Fruit fly (Drosophila melanogaster) whole organism, pupa: ENCODE data around the gene CG13373.

Source experiments
- CG10348 ChIP-seq: fragments of 200-800 bp; sonication (Bioruptor generic); IDR thresholded peaks from 2 replicates; pipeline ENCODE4 v1.3.6; 2022; ENCODE audit warnings: missing biosample characterization, missing genetic modification characterization
- CG12605 ChIP-seq: fragments of 200-800 bp; sonication (Bioruptor generic); IDR thresholded peaks from 2 replicates; pipeline ENCODE4 v1.3.6; 2022; ENCODE audit warnings: missing biosample characterization, missing genetic modification characterization
- CG13204 ChIP-seq: fragments of 200-800 bp; sonication (Bioruptor generic); optimal IDR thresholded peaks from 2 replicates; lab custom pipeline; 2018; ENCODE audit warnings: missing biosample characterization, mild to moderate bottlenecking, missing genetic modification characterization, moderate library complexity
- CG14655 ChIP-seq: fragments of 200-800 bp; sonication (Bioruptor generic); optimal IDR thresholded peaks from 3 replicates; lab custom pipeline; 2017; ENCODE audit warnings: mild to moderate bottlenecking, missing biosample characterization, missing genetic modification reagents, missing genetic modification characterization
- CG15710 ChIP-seq: fragments of 200-800 bp; sonication (Bioruptor generic); optimal IDR thresholded peaks from 2 replicates; lab custom pipeline; 2018; ENCODE audit warnings: missing biosample characterization, mild to moderate bottlenecking, missing genetic modification characterization, moderate library complexity
- CG17806 ChIP-seq: fragments of 200-800 bp; sonication (Bioruptor generic); optimal IDR thresholded peaks from 2 replicates; lab custom pipeline; 2018; ENCODE audit warnings: missing biosample characterization, mild to moderate bottlenecking, missing genetic modification characterization, moderate library complexity
- CG32121 ChIP-seq: fragments of 200-800 bp; sonication (Bioruptor generic); IDR thresholded peaks from 2 replicates; pipeline ENCODE4 v1.3.6; 2022; ENCODE audit warnings: missing biosample characterization, missing genetic modification characterization
- CG34367 ChIP-seq: fragments of 200-800 bp; sonication (Bioruptor generic); optimal IDR thresholded peaks from 2 replicates; lab custom pipeline; 2018; ENCODE audit warnings: missing biosample characterization, mild to moderate bottlenecking, missing genetic modification characterization
- CG4496 ChIP-seq: fragments of 200-800 bp; sonication (Bioruptor generic); IDR thresholded peaks from 3 replicates; pipeline ENCODE4 v1.3.6; 2022; ENCODE audit warnings: missing biosample characterization, missing genetic modification characterization
- CG8159 ChIP-seq: fragments of 200-800 bp; sonication (Bioruptor generic); optimal IDR thresholded peaks from 3 replicates; lab custom pipeline; 2018; ENCODE audit warnings: missing biosample characterization, mild to moderate bottlenecking, missing genetic modification characterization, moderate library complexity
- CG8301 ChIP-seq: fragments of 200-800 bp; sonication (Bioruptor generic); optimal IDR thresholded peaks from 2 replicates; lab custom pipeline; 2018; ENCODE audit warnings: missing biosample characterization, mild to moderate bottlenecking, missing genetic modification characterization
- CG9948 ChIP-seq: fragments of 200-800 bp; sonication (Bioruptor generic); optimal IDR thresholded peaks from 2 replicates; lab custom pipeline; 2018; ENCODE audit warnings: missing biosample characterization, mild to moderate bottlenecking, missing genetic modification characterization, moderate library complexity
- D1 ChIP-seq: fragments of 200-800 bp; sonication (Bioruptor generic); optimal IDR thresholded peaks from 2 replicates; lab custom pipeline; 2018; ENCODE audit warnings: missing biosample characterization, mild to moderate bottlenecking, missing genetic modification characterization, moderate library complexity
- EcR ChIP-seq: fragments of 200-800 bp; sonication (Bioruptor generic); optimal IDR thresholded peaks from 3 replicates; lab custom pipeline; 2019; ENCODE audit warnings: missing biosample characterization, missing genetic modification characterization, mild to moderate bottlenecking, moderate library complexity, missing genetic modification reagents
- Ets98B ChIP-seq: fragments of 200-800 bp; sonication (Bioruptor generic); IDR thresholded peaks from 2 replicates; pipeline ENCODE4 v1.3.6; 2022; ENCODE audit warnings: missing biosample characterization, missing genetic modification characterization
- Pif1A ChIP-seq: fragments of 200-800 bp; sonication (Bioruptor generic); optimal IDR thresholded peaks from 3 replicates; lab custom pipeline; 2016; ENCODE audit warnings: missing biosample characterization, missing genetic modification characterization
- Pif1B ChIP-seq: fragments of 200-800 bp; sonication (Bioruptor generic); optimal IDR thresholded peaks from 3 replicates; lab custom pipeline; 2016; ENCODE audit warnings: missing biosample characterization, missing genetic modification characterization
- Snoo ChIP-seq: fragments of 200-800 bp; sonication (Bioruptor generic); optimal IDR thresholded peaks from 3 replicates; lab custom pipeline; 2017; ENCODE audit warnings: missing biosample characterization, mild to moderate bottlenecking, missing genetic modification characterization, inconsistent platforms
- fd96Ca ChIP-seq: fragments of 200-800 bp; sonication (Bioruptor generic); IDR thresholded peaks from 3 replicates; pipeline ENCODE4 v1.3.6; 2022; ENCODE audit warnings: missing biosample characterization, missing genetic modification characterization
- gl ChIP-seq: fragments of 200-800 bp; sonication (Bioruptor generic); optimal IDR thresholded peaks from 2 replicates; lab custom pipeline; 2018; ENCODE audit warnings: missing biosample characterization, mild to moderate bottlenecking, missing genetic modification characterization
- rn ChIP-seq: fragments of 200-800 bp; sonication (Bioruptor generic); IDR thresholded peaks from 2 replicates; pipeline ENCODE4 v1.3.6; 2022; ENCODE audit warnings: missing biosample characterization, missing genetic modification characterization

The CG13373 gene

DNA sequence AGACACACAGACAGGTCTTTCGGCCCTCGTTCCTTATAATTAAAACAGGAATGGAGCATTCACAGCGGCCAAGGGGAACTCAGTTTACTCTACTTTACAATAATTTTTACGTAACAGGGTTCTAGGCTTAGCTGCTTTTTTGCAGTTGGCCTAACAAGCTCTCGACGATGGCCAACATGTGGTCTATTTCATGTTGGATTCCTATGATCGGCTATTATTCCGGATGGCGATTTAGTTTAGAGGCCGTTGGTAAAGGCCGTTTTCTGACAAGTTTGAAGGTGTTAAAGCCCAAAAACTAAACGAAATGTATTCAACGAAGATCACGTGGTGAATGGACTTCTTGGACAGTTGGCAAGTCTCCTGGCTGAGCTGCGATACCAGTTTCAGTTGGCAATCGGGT is 30.8 kb upstream of the CG13373 start:
- TF ChIP-seq D1, result no peak
- TF ChIP-seq fd96Ca (GFP tag; lab: Robert Waterston, UW), result no peak
- no peak for TF ChIP-seq Pif1A (GFP tag; lab: Kevin White, UChicago)
- no peak for TF ChIP-seq CG12605
- no peak for TF ChIP-seq CG13204 (GFP tag; lab: Kevin White, UChicago)
- TF ChIP-seq rn (GFP tag; lab: Robert Waterston, UW), result no peak
- no peak for TF ChIP-seq CG10348 (GFP tag; lab: Robert Waterston, UW)
- peak; percentile 17 for TF ChIP-seq CG8301 (tag; lab: Kevin White, UChicago)
- TF ChIP-seq EcR (GFP tag; lab: Kevin White, UChicago), result peak; percentile 44
- peak; percentile 38 for TF ChIP-seq Snoo (tag; lab: Kevin White, UChicago)
- no peak for TF ChIP-seq gl (tag; lab: Kevin White, UChicago)
- TF ChIP-seq CG4496 (GFP tag; lab: Robert Waterston, UW), result no peak
- no peak for TF ChIP-seq CG17806 (tag; lab: Kevin White, UChicago)
- no peak for TF ChIP-seq CG34367 (tag; lab: Kevin White, UChicago)
- TF ChIP-seq Pif1B (GFP tag; lab: Kevin White, UChicago), result no peak
- peak; percentile 1 for TF ChIP-seq CG9948 (tag; lab: Kevin White, UChicago)
- peak; percentile 51 for TF ChIP-seq CG8159
- TF ChIP-seq Ets98B (GFP tag; lab: Robert Waterston, UW), result no peak
- TF ChIP-seq CG32121, result no peak
- peak; percentile 40 for TF ChIP-seq CG15710
- TF ChIP-seq CG14655, result peak; percentile 13

DNA sequence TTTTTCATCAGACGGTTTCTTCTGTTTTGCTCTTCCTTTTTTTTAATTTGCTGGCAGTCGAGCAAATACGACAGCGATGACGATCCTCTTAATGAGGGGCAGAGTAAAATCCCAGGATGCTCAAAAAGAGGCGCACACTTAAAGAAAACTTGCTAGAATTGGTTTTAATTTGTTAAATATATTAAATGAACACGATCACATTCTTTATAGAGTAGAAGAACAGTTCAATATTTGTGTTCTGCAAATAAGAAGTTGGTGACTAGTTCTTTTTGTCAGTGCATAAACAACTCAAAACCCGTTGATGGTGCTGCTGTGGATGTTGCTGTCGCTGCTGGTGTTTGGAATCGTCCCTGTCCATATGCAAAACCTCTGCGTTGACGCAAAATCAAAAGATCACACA is 28.5 kb upstream of the CG13373 start:
- peak; percentile 71 for TF ChIP-seq CG17806 (tag; lab: Kevin White, UChicago)
- no peak for TF ChIP-seq fd96Ca (GFP tag; lab: Robert Waterston, UW)
- no peak for TF ChIP-seq D1
- peak; percentile 49 for TF ChIP-seq CG8301 (tag; lab: Kevin White, UChicago)
- peak; percentile 69 for TF ChIP-seq CG15710
- TF ChIP-seq CG34367 (tag; lab: Kevin White, UChicago), result peak; percentile 66
- TF ChIP-seq CG8159, result peak; percentile 73
- TF ChIP-seq Pif1A (GFP tag; lab: Kevin White, UChicago), result peak; percentile 74
- 0 out of 2 replicates have a peak, but pooled peaks have one; percentile 19 for TF ChIP-seq CG12605
- peak; percentile 1 for TF ChIP-seq CG13204 (GFP tag; lab: Kevin White, UChicago)
- peak; percentile 62 for TF ChIP-seq Pif1B (GFP tag; lab: Kevin White, UChicago)
- TF ChIP-seq CG32121, result no peak
- peak; percentile 41; the same call in 1 of the 3 replicates for TF ChIP-seq CG4496 (GFP tag; lab: Robert Waterston, UW)
- TF ChIP-seq gl (tag; lab: Kevin White, UChicago), result peak; percentile 37
- peak; percentile 61 for TF ChIP-seq CG9948 (tag; lab: Kevin White, UChicago)
- no peak for TF ChIP-seq Ets98B (GFP tag; lab: Robert Waterston, UW)
- no peak for TF ChIP-seq rn (GFP tag; lab: Robert Waterston, UW)
- peak; percentile 57 for TF ChIP-seq Snoo (tag; lab: Kevin White, UChicago)
- TF ChIP-seq CG10348 (GFP tag; lab: Robert Waterston, UW), result no peak
- peak; percentile 72 for TF ChIP-seq CG14655
- no peak for TF ChIP-seq EcR (GFP tag; lab: Kevin White, UChicago)

DNA sequence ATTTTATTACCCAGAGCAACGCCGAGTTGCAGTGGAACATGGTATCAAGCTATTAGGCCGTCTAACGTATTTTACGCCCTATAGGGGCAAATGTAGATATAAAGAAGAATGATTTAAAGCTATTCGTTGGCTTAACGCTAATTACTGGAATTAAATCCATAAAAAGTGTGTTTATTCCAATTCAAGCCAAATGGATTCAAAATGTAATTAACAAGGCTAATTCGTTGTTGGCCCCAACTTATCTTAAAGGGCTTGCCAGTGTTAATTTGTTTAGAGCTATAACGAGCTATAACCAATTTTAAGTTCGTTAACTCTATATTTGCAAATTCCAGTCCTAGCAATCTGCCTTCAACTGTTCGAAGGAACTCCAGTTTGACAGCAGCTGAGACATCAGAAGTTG is 27.8 kb upstream of the CG13373 start:
- no peak for TF ChIP-seq EcR (GFP tag; lab: Kevin White, UChicago)
- no peak for TF ChIP-seq Pif1B (GFP tag; lab: Kevin White, UChicago)
- TF ChIP-seq CG32121, result no peak
- TF ChIP-seq rn (GFP tag; lab: Robert Waterston, UW), result no peak
- TF ChIP-seq D1, result no peak
- TF ChIP-seq CG14655, result no peak
- TF ChIP-seq CG8159, result no peak
- no peak for TF ChIP-seq Ets98B (GFP tag; lab: Robert Waterston, UW)
- TF ChIP-seq fd96Ca (GFP tag; lab: Robert Waterston, UW), result no peak
- TF ChIP-seq CG13204 (GFP tag; lab: Kevin White, UChicago), result no peak
- TF ChIP-seq CG15710, result no peak
- TF ChIP-seq CG17806 (tag; lab: Kevin White, UChicago), result no peak
- TF ChIP-seq CG12605, result no peak
- no peak for TF ChIP-seq CG9948 (tag; lab: Kevin White, UChicago)
- no peak for TF ChIP-seq CG4496 (GFP tag; lab: Robert Waterston, UW)
- no peak for TF ChIP-seq CG10348 (GFP tag; lab: Robert Waterston, UW)
- no peak for TF ChIP-seq CG8301 (tag; lab: Kevin White, UChicago)

DNA sequence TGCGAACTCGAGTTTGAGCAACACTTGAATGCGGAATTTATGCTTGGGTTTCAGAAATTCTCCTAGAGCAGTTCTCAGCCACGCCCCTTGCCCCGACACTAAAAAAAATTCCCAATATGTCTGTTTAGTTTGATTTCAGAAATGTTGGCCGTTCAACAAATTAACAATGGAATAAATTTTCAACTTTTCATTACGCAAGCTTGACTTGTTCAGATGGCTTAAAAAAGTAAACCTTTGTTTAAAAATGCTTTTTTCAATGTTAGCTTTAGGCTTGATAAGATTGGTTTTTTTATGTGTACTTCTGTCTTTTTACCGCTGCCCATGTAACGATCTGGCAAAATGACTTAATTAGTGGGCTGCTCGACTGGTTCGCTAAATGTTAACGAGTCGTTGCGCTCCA is 24.1 kb upstream of the CG13373 start:
- TF ChIP-seq CG8159 (peak; percentile 68), CG13204 (GFP tag; lab: Kevin White, UChicago) (no peak), CG34367 (tag; lab: Kevin White, UChicago) (peak; percentile 32), CG8301 (tag; lab: Kevin White, UChicago) (no peak), CG14655 (peak; percentile 18), D1 (no peak), CG9948 (tag; lab: Kevin White, UChicago) (peak; percentile 38), CG32121 (no peak), CG15710 (peak; percentile 62), EcR (GFP tag; lab: Kevin White, UChicago) (no peak), CG17806 (tag; lab: Kevin White, UChicago) (peak; percentile 50), rn (GFP tag; lab: Robert Waterston, UW) (no peak), Ets98B (GFP tag; lab: Robert Waterston, UW) (no peak), gl (tag; lab: Kevin White, UChicago) (peak; percentile 17), CG10348 (GFP tag; lab: Robert Waterston, UW) (no peak)

DNA sequence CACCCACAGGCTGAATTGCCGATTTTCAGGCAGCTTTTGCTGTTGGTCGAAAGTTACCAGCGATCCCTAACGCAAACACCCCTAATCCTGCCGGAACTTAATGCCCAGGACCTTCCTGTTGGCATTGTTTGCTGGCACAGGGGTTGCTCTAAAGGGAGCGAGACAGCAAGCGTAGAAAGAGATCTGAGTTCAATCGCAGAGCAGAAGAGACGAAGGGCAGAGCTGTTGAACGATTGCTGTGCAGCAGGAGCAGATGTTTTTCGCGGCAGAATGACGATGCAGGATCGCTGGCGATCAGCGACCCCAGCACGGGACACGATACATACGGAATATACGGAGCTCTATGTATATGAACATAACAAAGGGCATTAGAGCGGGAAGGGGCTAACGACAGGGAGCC is 19.8 kb upstream of the CG13373 start:
- TF ChIP-seq gl (tag; lab: Kevin White, UChicago) (no peak), CG13204 (GFP tag; lab: Kevin White, UChicago) (no peak), Ets98B (GFP tag; lab: Robert Waterston, UW) (no peak)
